Fruit fly (Drosophila melanogaster): ENCODE data around the gene Acsx1L.

dm6 chr3R:19820994-19821393, 48.0 kb upstream of the Acsx1L start:
- TF ChIP-seq psq (optimal IDR thresholded peaks at IDR 0.05): no peak
- no peak for TF ChIP-seq CG8478 (optimal IDR thresholded peaks at IDR 0.05)
- TF ChIP-seq EcR (GFP tag; optimal IDR thresholded peaks at IDR 0.05): no peak
- no peak for TF ChIP-seq Dll (optimal IDR thresholded peaks at IDR 0.05)
